Worm (Caenorhabditis elegans) whole organism, late embryonic: ENCODE measurements around the gene ZK1067.3.

Source experiments
- F13H6.1 ChIP-seq: sonication (generic microtip); optimal IDR thresholded peaks from 2 replicates; lab custom pipeline; 2016; ENCODE audit warnings: missing genetic modification characterization, missing compliant biosample characterization
- K02D7.2 ChIP-seq: sonication (generic microtip); optimal IDR thresholded peaks from 2 replicates; lab custom pipeline; 2017; ENCODE audit warnings: mild to moderate bottlenecking, missing genetic modification characterization, missing compliant biosample characterization
- T23F11.4 ChIP-seq: fragments of 200-800 bp; sonication (Bioruptor generic); optimal IDR thresholded peaks from 2 replicates; lab custom pipeline; 2018; ENCODE audit warnings: mild to moderate bottlenecking, missing genetic modification characterization, missing compliant biosample characterization
- ama-1 ChIP-seq: fragments of 150-350 bp; optimal IDR thresholded peaks from 2 replicates; lab custom pipeline; 2014
- ceh-22 ChIP-seq: sonication (generic microtip); optimal IDR thresholded peaks from 2 replicates; lab custom pipeline; 2017; ENCODE audit warnings: missing biosample characterization, missing genetic modification characterization
- ceh-6 ChIP-seq: fragments of 200-800 bp; sonication (Bioruptor generic); optimal IDR thresholded peaks from 2 replicates; lab custom pipeline; 2018; ENCODE audit warnings: mild to moderate bottlenecking, missing genetic modification characterization, missing compliant biosample characterization
- elt-2 ChIP-seq: sonication (generic microtip); optimal IDR thresholded peaks from 2 replicates; lab custom pipeline; 2016; ENCODE audit warnings: missing genetic modification reagents, missing genetic modification characterization, missing compliant biosample characterization
- fkh-6 ChIP-seq: sonication (generic microtip); optimal IDR thresholded peaks from 2 replicates; lab custom pipeline; 2016; ENCODE audit warnings: missing genetic modification characterization, missing compliant biosample characterization
- pat-9 ChIP-seq: fragments of 200-800 bp; sonication (Bioruptor generic); optimal IDR thresholded peaks from 2 replicates; lab custom pipeline; 2018; ENCODE audit warnings: mild to moderate bottlenecking, missing genetic modification characterization, moderate library complexity, missing compliant biosample characterization
- pax-1 ChIP-seq: fragments of 150-350 bp; optimal IDR thresholded peaks from 2 replicates; lab custom pipeline; 2014; ENCODE audit warnings: missing biosample characterization, missing genetic modification characterization
- pha-4 ChIP-seq: fragments of 150-350 bp; optimal IDR thresholded peaks from 2 replicates; lab custom pipeline; 2018; ENCODE audit warnings: missing biosample characterization, missing genetic modification reagents, missing genetic modification characterization
- tbx-2 ChIP-seq: sonication (generic microtip); optimal IDR thresholded peaks from 2 replicates; lab custom pipeline; 2016; ENCODE audit warnings: missing genetic modification characterization, missing compliant biosample characterization

ce11 chrII:9181155-9181554, 41.9 kb upstream of the ZK1067.3 start:
- no peak for TF ChIP-seq pat-9
- no peak for TF ChIP-seq fkh-6 (tag; lab: Kevin White, UChicago)
- TF ChIP-seq K02D7.2 = no peak
- TF ChIP-seq tbx-2 (tag; lab: Kevin White, UChicago) = no peak
- TF ChIP-seq pax-1 (tag; lab: Kevin White, UChicago) = no peak
- TF ChIP-seq ceh-6 = no peak
- TF ChIP-seq ama-1 = no peak
- no peak for TF ChIP-seq ceh-22 (tag; lab: Kevin White, UChicago)
- TF ChIP-seq F13H6.1 (tag; lab: Kevin White, UChicago) = no peak
- no peak for TF ChIP-seq T23F11.4 (GFP tag; lab: Kevin White, UChicago)
- no peak for TF ChIP-seq pha-4 (tag; lab: Kevin White, UChicago)
- TF ChIP-seq elt-2 = peak; percentile 62
